Fruit fly (Drosophila melanogaster) whole organism, embryonic: ENCODE data around the gene Muted.

Experiments used
- Aef1 ChIP-seq: fragments of 200-800 bp; sonication (Bioruptor generic); IDR thresholded peaks from 3 replicates; pipeline ENCODE4 v1.3.6; 2022; ENCODE audit warnings: missing biosample characterization, missing genetic modification characterization
- CG10274 ChIP-seq: fragments of 200-800 bp; sonication (Bioruptor generic); optimal IDR thresholded peaks from 3 replicates; lab custom pipeline; 2017; ENCODE audit warnings: missing biosample characterization, mild to moderate bottlenecking, missing genetic modification characterization
- CG10654 ChIP-seq: fragments of 200-800 bp; sonication (Bioruptor generic); optimal IDR thresholded peaks from 2 replicates; lab custom pipeline; 2016; ENCODE audit warnings: missing biosample characterization, missing genetic modification characterization
- CG10979 ChIP-seq: fragments of 200-800 bp; sonication (Bioruptor generic); optimal IDR thresholded peaks from 2 replicates; lab custom pipeline; 2018; ENCODE audit warnings: missing biosample characterization, mild to moderate bottlenecking, missing genetic modification characterization, moderate library complexity
- CG11093 ChIP-seq: fragments of 200-800 bp; sonication (Bioruptor generic); IDR thresholded peaks from 3 replicates; pipeline ENCODE4 v1.3.6; 2022; ENCODE audit warnings: missing biosample characterization, missing genetic modification characterization
- CG11696 ChIP-seq: fragments of 200-800 bp; sonication (Bioruptor generic); IDR thresholded peaks from 2 replicates; pipeline ENCODE4 v1.3.6; 2022; ENCODE audit warnings: missing biosample characterization, missing genetic modification characterization
- CG12071 ChIP-seq: fragments of 200-800 bp; sonication (Bioruptor generic); optimal IDR thresholded peaks from 3 replicates; lab custom pipeline; 2018; ENCODE audit warnings: missing biosample characterization, mild to moderate bottlenecking, missing genetic modification characterization
- CG1233 ChIP-seq: fragments of 200-800 bp; sonication (Bioruptor generic); optimal IDR thresholded peaks from 4 replicates; lab custom pipeline; 2018; ENCODE audit warnings: missing biosample characterization, mild to moderate bottlenecking, missing genetic modification characterization
- CG1529 ChIP-seq: fragments of 200-800 bp; sonication (Bioruptor generic); optimal IDR thresholded peaks from 3 replicates; lab custom pipeline; 2018; ENCODE audit warnings: missing biosample characterization, missing genetic modification characterization
- CG15601 ChIP-seq: fragments of 200-800 bp; sonication (Bioruptor generic); optimal IDR thresholded peaks from 3 replicates; lab custom pipeline; 2019; ENCODE audit warnings: missing biosample characterization, mild to moderate bottlenecking, missing genetic modification characterization, moderate library complexity
- CG1603 ChIP-seq: fragments of 200-800 bp; sonication (Bioruptor generic); optimal IDR thresholded peaks from 2 replicates; lab custom pipeline; 2019; ENCODE audit warnings: missing biosample characterization, mild to moderate bottlenecking, missing genetic modification characterization, moderate library complexity
- CG16863 ChIP-seq: fragments of 200-800 bp; sonication (Bioruptor generic); optimal IDR thresholded peaks from 3 replicates; lab custom pipeline; 2016; ENCODE audit warnings: missing biosample characterization, missing genetic modification characterization
- CG17612 ChIP-seq: fragments of 200-800 bp; sonication (Bioruptor generic); IDR thresholded peaks from 2 replicates; pipeline ENCODE4 v1.3.6; 2022; ENCODE audit warnings: missing biosample characterization, missing genetic modification characterization
- CG2202 ChIP-seq: fragments of 200-800 bp; sonication (Bioruptor generic); optimal IDR thresholded peaks from 2 replicates; lab custom pipeline; 2018; ENCODE audit warnings: missing biosample characterization, mild to moderate bottlenecking, missing genetic modification characterization
- CG3838 ChIP-seq: fragments of 200-800 bp; sonication (Bioruptor generic); optimal IDR thresholded peaks from 3 replicates; lab custom pipeline; 2016; ENCODE audit warnings: missing biosample characterization, missing genetic modification characterization
- CG42726 ChIP-seq: fragments of 200-800 bp; sonication (Bioruptor generic); IDR thresholded peaks from 2 replicates; pipeline ENCODE4 v1.3.6; 2022; ENCODE audit warnings: missing biosample characterization, missing genetic modification characterization; ENCODE audit not compliant: partially characterized antibody
- CG6654 ChIP-seq: fragments of 200-800 bp; sonication (Bioruptor generic); optimal IDR thresholded peaks from 2 replicates; lab custom pipeline; 2017; ENCODE audit warnings: missing biosample characterization, mild to moderate bottlenecking, missing genetic modification characterization
- CG6765 ChIP-seq: fragments of 200-800 bp; sonication (Bioruptor generic); optimal IDR thresholded peaks from 3 replicates; lab custom pipeline; 2017; ENCODE audit warnings: missing biosample characterization, mild to moderate bottlenecking, missing genetic modification characterization
- CG6813 ChIP-seq: fragments of 200-800 bp; sonication (Bioruptor generic); optimal IDR thresholded peaks from 2 replicates; lab custom pipeline; 2017; ENCODE audit warnings: missing biosample characterization, missing genetic modification characterization, mild to moderate bottlenecking, moderate library complexity, missing genetic modification reagents
- CHES-1-like ChIP-seq: fragments of 200-800 bp; sonication (Bioruptor generic); optimal IDR thresholded peaks from 2 replicates; lab custom pipeline; 2016; ENCODE audit warnings: missing biosample characterization, missing genetic modification characterization
- Doc2 ChIP-seq: fragments of 200-800 bp; sonication (Bioruptor generic); IDR thresholded peaks from 2 replicates; pipeline ENCODE4 v1.3.6; 2022; ENCODE audit warnings: missing biosample characterization, missing genetic modification characterization
- E2f2 ChIP-seq: fragments of 200-800 bp; sonication (Bioruptor generic); IDR thresholded peaks from 2 replicates; pipeline ENCODE4 v1.3.6; 2022; ENCODE audit warnings: missing biosample characterization, missing genetic modification characterization
- Ets65A ChIP-seq: fragments of 200-800 bp; sonication (Bioruptor generic); peaks from one replicate; lab custom pipeline; 2016; ENCODE audit warnings: missing biosample characterization, missing genetic modification characterization
- GATAe ChIP-seq: fragments of 200-800 bp; sonication (Bioruptor generic); conservative IDR thresholded peaks from 2 replicates; pipeline ENCODE4 v1.3.6; 2022; ENCODE audit warnings: missing biosample characterization, missing genetic modification characterization
- Gug ChIP-seq: fragments of 200-800 bp; sonication (Bioruptor generic); IDR thresholded peaks from 4 replicates; pipeline ENCODE4 v1.3.6; 2022; ENCODE audit warnings: missing biosample characterization, missing genetic modification characterization
- Med ChIP-seq: fragments of 200-800 bp; sonication (Bioruptor generic); peaks from one replicate; lab custom pipeline; 2016; ENCODE audit warnings: missing biosample characterization, missing genetic modification characterization, mild to moderate bottlenecking, inconsistent platforms, moderate library complexity
- Nf-YA ChIP-seq: fragments of 200-800 bp; sonication (Bioruptor generic); IDR thresholded peaks from 2 replicates; pipeline ENCODE4 v1.3.6; 2022; ENCODE audit warnings: missing biosample characterization, missing genetic modification characterization
- Oli ChIP-seq: fragments of 200-800 bp; sonication (Bioruptor generic); optimal IDR thresholded peaks from 2 replicates; lab custom pipeline; 2018; ENCODE audit warnings: missing biosample characterization, mild to moderate bottlenecking, missing genetic modification characterization, moderate library complexity
- Rx ChIP-seq: fragments of 200-800 bp; sonication (Bioruptor generic); IDR thresholded peaks from 2 replicates; pipeline ENCODE4 v1.3.6; 2022; ENCODE audit warnings: missing biosample characterization, missing genetic modification characterization
- Ssrp ChIP-seq: fragments of 200-800 bp; sonication (Bioruptor generic); optimal IDR thresholded peaks from 2 replicates; lab custom pipeline; 2018; ENCODE audit warnings: missing biosample characterization, mild to moderate bottlenecking, missing genetic modification characterization, moderate library complexity
- ab ChIP-seq: fragments of 200-800 bp; sonication (Bioruptor generic); optimal IDR thresholded peaks from 2 replicates; lab custom pipeline; 2016; ENCODE audit warnings: missing biosample characterization, missing genetic modification characterization
- ac ChIP-seq: fragments of 200-800 bp; sonication (Bioruptor generic); optimal IDR thresholded peaks from 3 replicates; lab custom pipeline; 2017; ENCODE audit warnings: missing biosample characterization, mild to moderate bottlenecking, missing genetic modification characterization
- ash1 ChIP-seq: fragments of 200-800 bp; sonication (Bioruptor generic); optimal IDR thresholded peaks from 2 replicates; lab custom pipeline; 2018; ENCODE audit warnings: missing biosample characterization, mild to moderate bottlenecking, missing genetic modification characterization
- btn ChIP-seq: fragments of 200-800 bp; sonication (Bioruptor generic); optimal IDR thresholded peaks from 2 replicates; lab custom pipeline; 2016; ENCODE audit warnings: missing biosample characterization, missing genetic modification characterization
- chif ChIP-seq, 2 experiments: fragments of 200-800 bp; sonication (Bioruptor generic); optimal IDR thresholded peaks; 3 replicates each; lab custom pipeline; 2016; ENCODE audit warnings: missing biosample characterization in 2 of 2, missing genetic modification characterization in 2 of 2
- chm ChIP-seq: fragments of 200-800 bp; sonication (Bioruptor generic); IDR thresholded peaks from 2 replicates; pipeline ENCODE4 v1.3.6; 2022; ENCODE audit warnings: missing biosample characterization, missing genetic modification characterization
- en ChIP-seq: fragments of 200-800 bp; sonication (Bioruptor generic); optimal IDR thresholded peaks from 2 replicates; lab custom pipeline; 2016; ENCODE audit warnings: missing biosample characterization, missing genetic modification characterization
- fd102C ChIP-seq: fragments of 200-800 bp; sonication (Bioruptor generic); optimal IDR thresholded peaks from 2 replicates; lab custom pipeline; 2018; ENCODE audit warnings: missing biosample characterization, mild to moderate bottlenecking, missing genetic modification characterization, moderate library complexity
- jigr1 ChIP-seq: fragments of 200-800 bp; sonication (Bioruptor generic); IDR thresholded peaks from 3 replicates; pipeline ENCODE4 v1.3.6; 2022; ENCODE audit warnings: missing biosample characterization, missing genetic modification characterization
- jing ChIP-seq: fragments of 200-800 bp; sonication (Bioruptor generic); optimal IDR thresholded peaks from 2 replicates; lab custom pipeline; 2018; ENCODE audit warnings: missing biosample characterization, mild to moderate bottlenecking, missing genetic modification characterization
- lbe ChIP-seq: fragments of 200-800 bp; sonication (Bioruptor generic); optimal IDR thresholded peaks from 2 replicates; lab custom pipeline; 2016; ENCODE audit warnings: missing biosample characterization, mild to moderate bottlenecking, missing genetic modification characterization
- luna ChIP-seq: fragments of 200-800 bp; sonication (Bioruptor generic); optimal IDR thresholded peaks from 2 replicates; lab custom pipeline; 2016; ENCODE audit warnings: missing biosample characterization, missing genetic modification characterization
- mam ChIP-seq: fragments of 200-800 bp; sonication (Bioruptor generic); optimal IDR thresholded peaks from 3 replicates; lab custom pipeline; 2016; ENCODE audit warnings: missing biosample characterization, missing genetic modification characterization
- mirr ChIP-seq: fragments of 200-800 bp; sonication (Bioruptor generic); optimal IDR thresholded peaks from 3 replicates; lab custom pipeline; 2018; ENCODE audit warnings: missing biosample characterization, mild to moderate bottlenecking, missing genetic modification characterization
- pros ChIP-seq: fragments of 200-800 bp; sonication (Bioruptor generic); optimal IDR thresholded peaks from 3 replicates; lab custom pipeline; 2019; ENCODE audit warnings: missing biosample characterization, mild to moderate bottlenecking, missing genetic modification characterization, moderate library complexity
- psq ChIP-seq: fragments of 200-800 bp; sonication (Bioruptor generic); optimal IDR thresholded peaks from 2 replicates; lab custom pipeline; 2017; ENCODE audit warnings: missing biosample characterization, missing genetic modification characterization
- repo ChIP-seq: fragments of 200-800 bp; sonication (Bioruptor generic); optimal IDR thresholded peaks from 2 replicates; lab custom pipeline; 2016; ENCODE audit warnings: missing biosample characterization, missing genetic modification characterization
- sd ChIP-seq: fragments of 200-800 bp; sonication (Bioruptor generic); optimal IDR thresholded peaks from 3 replicates; lab custom pipeline; 2018; ENCODE audit warnings: missing biosample characterization, mild to moderate bottlenecking, missing genetic modification characterization, moderate library complexity
- sisA ChIP-seq: fragments of 200-800 bp; sonication (Bioruptor generic); IDR thresholded peaks from 2 replicates; pipeline ENCODE4 v1.3.6; 2022; ENCODE audit warnings: missing biosample characterization, missing genetic modification characterization
- usp ChIP-seq: fragments of >200 bp; optimal IDR thresholded peaks from 2 replicates; lab custom pipeline; 2017; ENCODE audit warnings: missing biosample characterization, missing genetic modification characterization

The Muted gene

DNA sequence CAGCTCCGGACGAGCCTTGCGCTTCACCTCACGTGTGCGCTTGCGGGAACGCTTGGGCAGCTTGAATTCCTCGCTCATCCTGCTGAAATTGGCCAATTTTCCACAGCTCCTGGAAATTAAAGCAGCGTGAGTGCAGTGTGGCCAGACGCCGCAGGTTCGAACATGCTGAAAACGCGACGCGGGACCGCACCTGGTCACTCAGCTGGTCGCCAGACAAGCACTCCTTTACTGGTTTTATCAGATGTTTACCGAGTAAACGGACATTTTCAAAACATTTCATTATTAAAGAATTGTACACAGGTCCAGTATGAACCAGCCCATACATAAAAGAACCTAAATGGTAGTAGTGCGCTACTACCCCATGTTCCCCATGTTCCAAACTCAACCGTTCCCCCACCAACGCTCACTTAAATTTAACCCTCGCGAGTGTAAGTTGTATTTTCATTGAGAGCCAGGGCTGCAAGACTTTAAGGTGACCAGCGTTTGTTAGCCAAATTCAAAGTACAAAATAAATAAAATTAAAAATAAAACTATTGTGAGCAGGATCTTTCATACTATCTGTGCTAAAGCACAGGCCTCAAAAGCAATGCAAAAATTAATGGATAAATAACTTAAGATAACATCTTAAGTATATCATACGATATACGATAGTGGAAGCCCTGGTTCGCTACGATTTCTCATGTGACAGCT lies at the start of gene Muted, which contains the start of the genes JMJD6 and CG7071 (continued):
- TF ChIP-seq chif (GFP tag; optimal IDR thresholded peaks at IDR 0.05; lab: Kevin White, UChicago) (peak; percentile 82 to 92), sisA (peak; percentile 93), CG17612 (GFP tag; lab: Robert Waterston, UW) (peak; percentile 81), CHES-1-like (peak; percentile 85), CG6765 (GFP tag; lab: Kevin White, UChicago) (peak; percentile 81), ash1 (peak; percentile 44), pros (GFP tag; lab: Kevin White, UChicago) (peak; percentile 25), sd (tag; lab: Kevin White, UChicago) (peak; percentile 73), CG12071 (GFP tag; lab: Kevin White, UChicago) (peak; percentile 67), CG6654 (GFP tag; lab: Kevin White, UChicago) (peak; percentile 64), Med (GFP tag; lab: Kevin White, UChicago) (peak; percentile 98), CG1603 (peak; percentile 82), mirr (GFP tag; lab: Kevin White, UChicago) (peak; percentile 75), usp (GFP tag; lab: Kevin White, UChicago) (no peak), CG1233 (GFP tag; lab: Kevin White, UChicago) (peak; percentile 87), jigr1 (GFP tag; lab: Robert Waterston, UW) (peak; percentile 79), CG16863 (peak; percentile 86), Oli (peak; percentile 82), CG6813 (peak; percentile 32), GATAe (GFP tag; lab: Robert Waterston, UW) (peak; percentile 85), CG10274 (GFP tag; lab: Kevin White, UChicago) (peak; percentile 55), CG11093 (GFP tag; lab: Robert Waterston, UW) (peak; percentile 85; the same call in 1 of the 3 replicates), fd102C (GFP tag; lab: Kevin White, UChicago) (peak; percentile 45), mam (peak; percentile 93), CG15601 (tag; lab: Kevin White, UChicago) (peak; percentile 88), ac (peak; percentile 52), jing (GFP tag; lab: Kevin White, UChicago) (peak; percentile 69), CG42726 (GFP tag; lab: Robert Waterston, UW) (peak; percentile 66; the same call in 1 of the 2 replicates), lbe (GFP tag; lab: Kevin White, UChicago) (peak; percentile 91), chm (peak; percentile 80; the same call in 1 of the 2 replicates), Ets65A (GFP tag; lab: Kevin White, UChicago) (peak; percentile 98), CG10979 (tag; lab: Kevin White, UChicago) (peak; percentile 84), CG1529 (GFP tag; lab: Kevin White, UChicago) (peak; percentile 76), CG2202 (tag; lab: Kevin White, UChicago) (peak; percentile 84), ab (peak; percentile 70), Rx (GFP tag; lab: Robert Waterston, UW) (peak; percentile 90), btn (GFP tag; lab: Kevin White, UChicago) (peak; percentile 15), Gug (peak; percentile 87), CG11696 (GFP tag; lab: Robert Waterston, UW) (peak; percentile 75), CG3838 (peak; percentile 86), Doc2 (GFP tag; lab: Robert Waterston, UW) (peak; percentile 18; the same call in 1 of the 2 replicates), en (peak; percentile 73), luna (GFP tag; lab: Kevin White, UChicago) (peak; percentile 34), Nf-YA (GFP tag; lab: Robert Waterston, UW) (peak; percentile 53; the same call in 1 of the 2 replicates), Ssrp (tag; lab: Kevin White, UChicago) (peak; percentile 88), repo (GFP tag; lab: Kevin White, UChicago) (peak; percentile 70), psq (GFP tag; lab: Kevin White, UChicago) (peak; percentile 81), Aef1 (peak; percentile 87), E2f2 (GFP tag; lab: Robert Waterston, UW) (peak; percentile 79), CG10654 (GFP tag; lab: Kevin White, UChicago) (peak; percentile 86)
